Worm (Caenorhabditis elegans): ENCODE measurements around the gene ZK1248.4.

ce11 chrII:5845441-5845840 lies 27.0 kb downstream of the ZK1248.4 start, which contains the start of the genes ZK1248.17 and H41C03.3:
- TF ChIP-seq ama-1 (optimal IDR thresholded peaks at IDR 0.05) (no peak), ceh-14 (tag; optimal IDR thresholded peaks at IDR 0.05) (no peak), fkh-10 (GFP tag; optimal IDR thresholded peaks at IDR 0.05) (no peak), unc-42 (tag; optimal IDR thresholded peaks at IDR 0.05) (no peak), pha-4 (tag; optimal IDR thresholded peaks at IDR 0.05) (no peak), pqm-1 (tag; optimal IDR thresholded peaks at IDR 0.05) (no peak), nfya-1 (tag; optimal IDR thresholded peaks at IDR 0.05) (no peak), fax-1 (tag; optimal IDR thresholded peaks at IDR 0.05) (no peak), nhr-11 (tag; optimal IDR thresholded peaks at IDR 0.05) (no peak), odd-2 (tag; optimal IDR thresholded peaks at IDR 0.05) (no peak)

Measured in whole organism, late embryonic.